Worm (Caenorhabditis elegans): ENCODE data around the gene T23B12.11.

DNA sequence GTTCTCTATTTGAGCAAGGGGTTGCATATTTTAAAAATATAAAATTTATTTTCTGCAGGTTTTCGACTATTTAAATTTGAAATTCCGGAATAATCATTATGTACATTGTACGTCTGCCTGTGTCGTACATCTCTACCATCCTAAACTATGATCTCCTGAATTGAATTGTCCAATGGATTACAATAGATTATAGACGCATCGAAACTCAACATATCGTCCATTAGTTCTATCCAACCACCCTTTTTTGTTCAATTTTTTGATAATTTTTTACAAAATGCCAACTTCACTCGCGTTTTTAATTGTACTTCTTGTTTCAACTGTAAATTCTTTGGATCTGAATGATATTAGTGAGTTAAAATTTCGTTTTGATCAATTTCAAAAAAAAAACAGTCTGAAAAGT, 44.8 kb upstream of the T23B12.11 start, which contains the start of gene F52E1.2:
- TF ChIP-seq dao-5 (tag; optimal IDR thresholded peaks at IDR 0.05) (no peak), him-1 (tag; optimal IDR thresholded peaks at IDR 0.05) (no peak)

Measured in whole organism, L4/young adult.